Worm (Caenorhabditis elegans) whole organism, late embryonic: Measurements from ENCODE around the gene dmsr-1.

Experiments used
- C08G9.2 ChIP-seq: sonication (generic microtip); optimal IDR thresholded peaks from 2 replicates; lab custom pipeline; 2016; ENCODE audit warnings: mild to moderate bottlenecking, missing genetic modification characterization, moderate library complexity, missing compliant biosample characterization
- C38D4.7 ChIP-seq: fragments of 200-800 bp; sonication (Bioruptor generic); optimal IDR thresholded peaks from 2 replicates; lab custom pipeline; 2018; ENCODE audit warnings: mild to moderate bottlenecking, missing genetic modification characterization, moderate library complexity, missing compliant biosample characterization
- F13H6.1 ChIP-seq: sonication (generic microtip); optimal IDR thresholded peaks from 2 replicates; lab custom pipeline; 2016; ENCODE audit warnings: missing genetic modification characterization, missing compliant biosample characterization
- K02D7.2 ChIP-seq: sonication (generic microtip); optimal IDR thresholded peaks from 2 replicates; lab custom pipeline; 2017; ENCODE audit warnings: mild to moderate bottlenecking, missing genetic modification characterization, missing compliant biosample characterization
- K09A11.1 ChIP-seq: sonication (generic microtip); optimal IDR thresholded peaks from 2 replicates; lab custom pipeline; 2017; ENCODE audit warnings: antibody characterized with exemption, mild to moderate bottlenecking, missing genetic modification characterization, missing compliant biosample characterization; ENCODE audit not compliant: insufficient read depth
- ahr-1 ChIP-seq: sonication (generic microtip); optimal IDR thresholded peaks from 2 replicates; lab custom pipeline; 2016; ENCODE audit warnings: missing genetic modification characterization, missing compliant biosample characterization
- ceh-14 ChIP-seq: sonication (generic microtip); optimal IDR thresholded peaks from 2 replicates; lab custom pipeline; 2016; ENCODE audit warnings: missing genotype, missing genetic modification characterization, missing compliant biosample characterization
- ceh-18 ChIP-seq: sonication (generic microtip); optimal IDR thresholded peaks from 2 replicates; lab custom pipeline; 2016; ENCODE audit warnings: missing genetic modification characterization, missing compliant biosample characterization
- ceh-19 ChIP-seq: fragments of 200-800 bp; sonication (Bioruptor generic); optimal IDR thresholded peaks from 2 replicates; lab custom pipeline; 2018; ENCODE audit warnings: mild to moderate bottlenecking, missing genetic modification characterization, missing compliant biosample characterization
- ceh-2 ChIP-seq: sonication (generic microtip); optimal IDR thresholded peaks from 2 replicates; lab custom pipeline; 2016; ENCODE audit warnings: missing genotype, missing genetic modification characterization, missing compliant biosample characterization
- ceh-24 ChIP-seq: sonication (generic microtip); optimal IDR thresholded peaks from 2 replicates; lab custom pipeline; 2016; ENCODE audit warnings: mild to moderate bottlenecking, missing genetic modification characterization, missing compliant biosample characterization
- ceh-30 ChIP-seq: fragments of 150-350 bp; optimal IDR thresholded peaks from 2 replicates; lab custom pipeline; 2014; ENCODE audit warnings: missing biosample characterization, missing genetic modification characterization
- ceh-34 ChIP-seq: sonication (generic microtip); optimal IDR thresholded peaks from 2 replicates; lab custom pipeline; 2016; ENCODE audit warnings: mild to moderate bottlenecking, missing genetic modification characterization, missing compliant biosample characterization
- ceh-48 ChIP-seq: sonication (generic microtip); optimal IDR thresholded peaks from 2 replicates; lab custom pipeline; 2016; ENCODE audit warnings: missing genetic modification characterization, inconsistent platforms, missing compliant biosample characterization
- ceh-6 ChIP-seq: fragments of 200-800 bp; sonication (Bioruptor generic); optimal IDR thresholded peaks from 2 replicates; lab custom pipeline; 2018; ENCODE audit warnings: mild to moderate bottlenecking, missing genetic modification characterization, missing compliant biosample characterization
- ceh-9 ChIP-seq: sonication (generic microtip); optimal IDR thresholded peaks from 2 replicates; lab custom pipeline; 2016; ENCODE audit warnings: mild to moderate bottlenecking, missing genetic modification characterization, inconsistent platforms, missing compliant biosample characterization
- dmd-4 ChIP-seq: sonication (generic microtip); optimal IDR thresholded peaks from 2 replicates; lab custom pipeline; 2016; ENCODE audit warnings: borderline replicate concordance, missing genetic modification characterization, missing compliant biosample characterization
- elt-2 ChIP-seq: sonication (generic microtip); optimal IDR thresholded peaks from 2 replicates; lab custom pipeline; 2016; ENCODE audit warnings: missing genetic modification reagents, missing genetic modification characterization, missing compliant biosample characterization
- ets-4 ChIP-seq: sonication (generic microtip); optimal IDR thresholded peaks from 2 replicates; lab custom pipeline; 2016; ENCODE audit warnings: missing genetic modification characterization, missing compliant biosample characterization
- eyg-1 ChIP-seq: sonication (generic microtip); optimal IDR thresholded peaks from 2 replicates; lab custom pipeline; 2016; ENCODE audit warnings: missing genotype, missing genetic modification characterization, missing compliant biosample characterization
- fkh-10 ChIP-seq: fragments of 150-350 bp; optimal IDR thresholded peaks from 2 replicates; lab custom pipeline; 2014; ENCODE audit warnings: missing biosample characterization, missing genetic modification reagents, missing genetic modification characterization
- fkh-6 ChIP-seq: sonication (generic microtip); optimal IDR thresholded peaks from 2 replicates; lab custom pipeline; 2016; ENCODE audit warnings: missing genetic modification characterization, missing compliant biosample characterization
- gmeb-2 ChIP-seq: sonication (generic microtip); optimal IDR thresholded peaks from 2 replicates; lab custom pipeline; 2016; ENCODE audit warnings: missing genetic modification characterization, inconsistent platforms, missing compliant biosample characterization
- hlh-15 ChIP-seq: sonication (generic microtip); optimal IDR thresholded peaks from 2 replicates; lab custom pipeline; 2016; ENCODE audit warnings: missing genetic modification characterization, missing compliant biosample characterization
- hlh-30 ChIP-seq: sonication (generic microtip); optimal IDR thresholded peaks from 2 replicates; lab custom pipeline; 2017; ENCODE audit warnings: antibody characterized with exemption, missing genetic modification characterization, missing compliant biosample characterization; ENCODE audit not compliant: insufficient read depth
- nfya-1 ChIP-seq: sonication (generic microtip); optimal IDR thresholded peaks from 2 replicates; lab custom pipeline; 2017; ENCODE audit warnings: missing genetic modification characterization, mild to moderate bottlenecking, missing compliant biosample characterization, antibody characterized with exemption, moderate library complexity
- nhr-11 ChIP-seq: fragments of 150-350 bp; optimal IDR thresholded peaks from 2 replicates; lab custom pipeline; 2014; ENCODE audit warnings: missing biosample characterization, missing genetic modification characterization
- npax-4 ChIP-seq: sonication (generic microtip); optimal IDR thresholded peaks from 2 replicates; lab custom pipeline; 2016; ENCODE audit warnings: missing genetic modification characterization, missing compliant biosample characterization
- pag-3 ChIP-seq: sonication (generic microtip); optimal IDR thresholded peaks from 2 replicates; lab custom pipeline; 2016; ENCODE audit warnings: missing compliant biosample characterization, missing genetic modification characterization, borderline replicate concordance
- pat-9 ChIP-seq: fragments of 200-800 bp; sonication (Bioruptor generic); optimal IDR thresholded peaks from 2 replicates; lab custom pipeline; 2018; ENCODE audit warnings: mild to moderate bottlenecking, missing genetic modification characterization, moderate library complexity, missing compliant biosample characterization
- pax-1 ChIP-seq: fragments of 150-350 bp; optimal IDR thresholded peaks from 2 replicates; lab custom pipeline; 2014; ENCODE audit warnings: missing biosample characterization, missing genetic modification characterization
- ref-2 ChIP-seq: sonication (generic microtip); optimal IDR thresholded peaks from 2 replicates; lab custom pipeline; 2016; ENCODE audit warnings: missing genetic modification characterization, missing compliant biosample characterization
- rnt-1 ChIP-seq: sonication (generic microtip); optimal IDR thresholded peaks from 2 replicates; lab custom pipeline; 2016; ENCODE audit warnings: missing genetic modification characterization, missing compliant biosample characterization
- sdc-2 ChIP-seq: sonication (generic microtip); optimal IDR thresholded peaks from 2 replicates; lab custom pipeline; 2016; ENCODE audit warnings: missing genotype, missing genetic modification characterization, missing compliant biosample characterization
- sox-2 ChIP-seq: fragments of 200-800 bp; sonication (Bioruptor generic); IDR thresholded peaks from 2 replicates; pipeline ENCODE4 v1.3.6; 2022; ENCODE audit warnings: missing genetic modification reagents, missing genetic modification characterization, missing compliant biosample characterization
- unc-3 ChIP-seq, 2 experiments: fragments of 200-800 bp in 1 of 2; sonication (Bioruptor generic) in 1 of 2; sonication (generic microtip) in 1 of 2; conservative IDR thresholded peaks in 1 of 2; optimal IDR thresholded peaks in 1 of 2; 2 replicates each; pipeline versions ENCODE4 v1.3.6 to Lab custom; 2016 to 2022; ENCODE audit warnings: missing compliant biosample characterization in 2 of 2, missing genetic modification characterization in 2 of 2, missing genetic modification reagents in 1 of 2
- unc-42 ChIP-seq: sonication (generic microtip); optimal IDR thresholded peaks from 2 replicates; lab custom pipeline; 2016; ENCODE audit warnings: missing genotype, missing genetic modification characterization, missing compliant biosample characterization
- unc-55 ChIP-seq: sonication (generic microtip); optimal IDR thresholded peaks from 2 replicates; lab custom pipeline; 2017; ENCODE audit warnings: missing biosample characterization, missing genetic modification reagents, missing genetic modification characterization
- unc-86 ChIP-seq: sonication (generic microtip); optimal IDR thresholded peaks from 2 replicates; lab custom pipeline; 2016; ENCODE audit warnings: missing genetic modification characterization, missing compliant biosample characterization
- zip-5 ChIP-seq: sonication (generic microtip); optimal IDR thresholded peaks from 2 replicates; lab custom pipeline; 2016; ENCODE audit warnings: missing genetic modification characterization, missing compliant biosample characterization
- ztf-16 ChIP-seq: sonication (generic microtip); optimal IDR thresholded peaks from 2 replicates; lab custom pipeline; 2017; ENCODE audit warnings: missing genetic modification characterization, missing compliant biosample characterization

dmsr-1 gene

DNA sequence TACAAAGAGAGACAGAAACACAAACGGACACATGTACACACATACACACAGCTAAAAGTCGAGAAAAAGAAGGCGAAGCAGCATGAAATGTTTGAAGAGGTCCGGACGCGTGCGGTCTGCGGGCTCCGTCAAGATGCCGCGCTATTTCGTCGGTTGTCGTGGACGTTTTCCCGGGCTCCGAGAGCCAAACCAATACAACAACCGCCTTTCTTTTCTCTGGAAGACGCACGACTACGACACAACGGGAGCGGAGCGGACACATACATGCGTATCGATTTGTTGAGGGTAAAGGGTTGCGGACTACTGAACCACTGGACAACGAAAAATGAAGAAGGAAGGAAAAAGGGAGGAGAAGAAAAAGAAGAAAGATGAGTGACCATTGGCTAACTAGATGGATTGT is 6.8 kb downstream of the dmsr-1 start (continued):
- TF ChIP-seq K02D7.2 (tag; lab: Kevin White, UChicago), result no peak
- no peak for TF ChIP-seq unc-86
- no peak for TF ChIP-seq eyg-1
- no peak for TF ChIP-seq K09A11.1 (tag; lab: Kevin White, UChicago)
- TF ChIP-seq pag-3 (tag; lab: Kevin White, UChicago), result no peak
- no peak for TF ChIP-seq npax-4 (tag; lab: Kevin White, UChicago)
- TF ChIP-seq rnt-1 (tag; lab: Kevin White, UChicago), result no peak
- peak; percentile 62 for TF ChIP-seq ref-2 (tag; lab: Kevin White, UChicago)
- TF ChIP-seq pax-1, result no peak
- TF ChIP-seq fkh-10 (GFP tag; lab: Kevin White, UChicago), result no peak
- no peak for TF ChIP-seq elt-2 (tag; lab: Kevin White, UChicago)
- peak; percentile 17 for TF ChIP-seq C08G9.2 (tag; lab: Kevin White, UChicago)
- no peak for TF ChIP-seq ahr-1 (tag; lab: Kevin White, UChicago)
- TF ChIP-seq ceh-30 (tag; lab: Kevin White, UChicago), result no peak
- no peak for TF ChIP-seq hlh-15 (tag; lab: Kevin White, UChicago)
- no peak for TF ChIP-seq ceh-9 (tag; lab: Kevin White, UChicago)
- TF ChIP-seq unc-55 (GFP tag; lab: Kevin White, UChicago), result no peak
- no peak for TF ChIP-seq ztf-16
- TF ChIP-seq ceh-19 (GFP tag; lab: Kevin White, UChicago), result peak; percentile 49
- no peak for TF ChIP-seq ceh-2
- peak; percentile 89 for TF ChIP-seq ceh-48
- no peak for TF ChIP-seq unc-3 (GFP tag; conservative IDR thresholded peaks at IDR 0.05; lab: Robert Waterston, UW)
- no peak for TF ChIP-seq unc-3 (tag; optimal IDR thresholded peaks at IDR 0.05; lab: Kevin White, UChicago)
- TF ChIP-seq sdc-2 (tag; lab: Kevin White, UChicago), result peak; percentile 7
- no peak for TF ChIP-seq ceh-6 (GFP tag; lab: Kevin White, UChicago)
- peak; percentile 39 for TF ChIP-seq ceh-34 (tag; lab: Kevin White, UChicago)
- peak; percentile 40 for TF ChIP-seq unc-42 (tag; lab: Kevin White, UChicago)
- TF ChIP-seq gmeb-2 (tag; lab: Kevin White, UChicago), result no peak
- TF ChIP-seq nhr-11, result no peak
- peak; percentile 28 for TF ChIP-seq F13H6.1 (tag; lab: Kevin White, UChicago)
- TF ChIP-seq ceh-18, result peak; percentile 6
- no peak for TF ChIP-seq ets-4 (tag; lab: Kevin White, UChicago)
- peak; percentile 69 for TF ChIP-seq nfya-1 (tag; lab: Kevin White, UChicago)
- no peak for TF ChIP-seq ceh-24 (tag; lab: Kevin White, UChicago)
- TF ChIP-seq pat-9 (tag; lab: Kevin White, UChicago), result no peak
- TF ChIP-seq dmd-4 (tag; lab: Kevin White, UChicago), result no peak
- TF ChIP-seq hlh-30 (tag; lab: Kevin White, UChicago), result no peak
- TF ChIP-seq zip-5 (tag; lab: Kevin White, UChicago), result no peak
- no peak for TF ChIP-seq C38D4.7 (GFP tag; lab: Kevin White, UChicago)
- TF ChIP-seq sox-2, result no peak
- peak; percentile 44 for TF ChIP-seq ceh-14 (tag; lab: Kevin White, UChicago)
- no peak for TF ChIP-seq fkh-6 (tag; lab: Kevin White, UChicago)

ce11 chrV:11446297-11446696 is 7.7 kb downstream of the dmsr-1 start, which contains the start of gene mig-17:
Gene mig-17, plus strand, starts transcription at chrV:11446685.
- no peak for TF ChIP-seq ceh-9 (tag; lab: Kevin White, UChicago)
- no peak for TF ChIP-seq gmeb-2 (tag; lab: Kevin White, UChicago)
- TF ChIP-seq unc-55 (GFP tag; lab: Kevin White, UChicago), result peak; percentile 36
- TF ChIP-seq fkh-10 (GFP tag; lab: Kevin White, UChicago), result no peak
- peak; percentile 85 for TF ChIP-seq unc-42 (tag; lab: Kevin White, UChicago)
- TF ChIP-seq sdc-2 (tag; lab: Kevin White, UChicago), result no peak
